Worm (Caenorhabditis elegans): ENCODE measurements around the gene ttr-22.

Gene ttr-22

DNA sequence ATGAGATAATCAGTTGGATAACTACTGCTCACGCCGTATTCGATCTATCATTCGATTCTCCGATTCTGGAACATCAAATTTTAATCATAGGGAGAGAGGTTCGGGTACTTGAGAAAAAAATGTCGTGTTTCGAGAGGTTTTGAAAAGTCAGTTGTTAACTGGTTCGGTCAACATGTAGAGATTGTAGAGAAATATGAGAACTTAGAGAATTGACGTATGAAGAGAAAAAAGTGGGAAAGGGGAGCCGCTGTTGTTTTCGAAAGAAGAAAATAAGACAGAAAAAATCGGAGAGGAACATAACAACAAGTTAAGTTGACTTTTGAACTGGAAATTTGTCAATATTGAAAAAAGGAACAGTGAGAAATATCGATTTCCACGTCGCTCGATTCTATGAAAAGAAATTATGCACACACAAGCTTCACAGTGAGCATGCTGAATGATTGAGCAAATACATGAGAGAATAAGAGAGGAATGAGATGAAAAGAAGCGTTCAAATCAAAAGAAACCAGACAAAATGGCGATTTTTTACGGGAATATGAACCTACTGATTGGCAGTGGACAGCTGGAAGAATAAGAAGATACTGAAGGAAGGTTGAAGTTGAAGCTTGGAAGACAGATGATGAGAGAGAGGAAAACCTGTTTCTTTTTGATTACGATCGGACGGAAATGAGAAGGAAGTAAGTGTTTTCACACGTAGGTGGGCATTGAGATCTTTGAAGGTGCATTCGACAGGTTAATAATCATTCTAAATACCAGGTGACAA lies 3.9 kb downstream of the ttr-22 start, which contains the start of the genes T04H1.13, slfl-5 and rad-50:
Gene T04H1.13 (minus strand): TSS at position 51 of the 763 bp plus-strand sequence.
Gene slfl-5 (minus strand): TSS at position 65 of the 763 bp plus-strand sequence.
Gene rad-50 (plus strand): TSS at position 667 of the 763 bp plus-strand sequence.
- TF ChIP-seq ama-1 (optimal IDR thresholded peaks at IDR 0.05) (no peak), B0310.2 (tag; optimal IDR thresholded peaks at IDR 0.05) (no peak), tra-4 (tag; optimal IDR thresholded peaks at IDR 0.05) (no peak), aly-1 (tag; optimal IDR thresholded peaks at IDR 0.05) (no peak), flt-1 (GFP tag; IDR thresholded peaks at IDR 0.05) (no peak), ceh-36 (tag; optimal IDR thresholded peaks at IDR 0.05) (no peak), hmg-4 (GFP tag; optimal IDR thresholded peaks at IDR 0.05) (no peak), pes-1 (GFP tag; IDR thresholded peaks at IDR 0.05) (no peak), ets-7 (tag; optimal IDR thresholded peaks at IDR 0.05) (no peak), F13C5.2 (tag; optimal IDR thresholded peaks at IDR 0.05) (no peak), sea-1 (GFP tag; conservative IDR thresholded peaks at IDR 0.05) (no peak), tbx-11 (GFP tag; IDR thresholded peaks at IDR 0.05) (no peak), ceh-13 (GFP tag; optimal IDR thresholded peaks at IDR 0.05) (no peak), tbx-37 (GFP tag; conservative IDR thresholded peaks at IDR 0.05) (no peak), scrt-1 (GFP tag; IDR thresholded peaks at IDR 0.05) (no peak), hmbx-1 (tag; optimal IDR thresholded peaks at IDR 0.05) (no peak), hnd-1 (tag; optimal IDR thresholded peaks at IDR 0.05) (no peak)

DNA sequence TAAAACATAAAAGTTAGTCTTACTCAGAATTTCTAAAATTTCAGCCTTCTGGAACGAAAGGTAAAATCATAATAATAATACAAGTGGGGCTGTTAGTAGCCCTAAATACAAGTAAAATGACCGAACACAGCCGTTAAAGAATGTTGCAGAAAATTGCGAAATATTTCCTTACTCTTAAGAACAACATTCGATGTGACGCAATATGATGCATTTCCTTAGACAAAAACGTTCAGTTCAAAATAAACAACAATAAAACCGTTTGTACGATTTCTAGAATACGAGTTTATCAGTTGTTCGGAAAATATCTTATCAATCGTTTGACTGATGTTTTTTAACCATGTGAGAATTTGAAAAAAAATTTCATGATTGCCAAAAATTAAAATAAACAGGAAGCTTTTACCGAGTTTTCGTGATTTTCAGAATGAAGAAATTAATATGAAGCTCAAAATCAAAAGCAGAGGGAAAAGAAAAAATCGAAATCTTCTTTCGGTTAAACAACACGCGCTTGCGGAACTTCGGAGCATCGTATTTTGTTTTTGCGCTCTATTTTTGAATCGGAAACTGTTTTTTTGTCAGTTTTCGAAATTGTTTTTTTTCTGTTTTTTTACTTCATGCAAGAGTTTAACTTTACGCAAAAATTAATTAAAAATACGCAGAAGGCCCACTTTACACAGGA lies 4.7 kb downstream of the ttr-22 start:
- TF ChIP-seq sea-1 (GFP tag; conservative IDR thresholded peaks at IDR 0.05) (no peak), ceh-36 (tag; optimal IDR thresholded peaks at IDR 0.05) (no peak), tbx-11 (GFP tag; IDR thresholded peaks at IDR 0.05) (no peak), flt-1 (GFP tag; IDR thresholded peaks at IDR 0.05) (no peak), ama-1 (optimal IDR thresholded peaks at IDR 0.05) (no peak), hmg-4 (GFP tag; optimal IDR thresholded peaks at IDR 0.05) (no peak), pes-1 (GFP tag; IDR thresholded peaks at IDR 0.05) (no peak), tra-4 (tag; optimal IDR thresholded peaks at IDR 0.05) (no peak), ets-7 (tag; optimal IDR thresholded peaks at IDR 0.05) (no peak), B0310.2 (tag; optimal IDR thresholded peaks at IDR 0.05) (no peak), F13C5.2 (tag; optimal IDR thresholded peaks at IDR 0.05) (no peak), scrt-1 (GFP tag; IDR thresholded peaks at IDR 0.05) (no peak), hmbx-1 (tag; optimal IDR thresholded peaks at IDR 0.05) (no peak), ceh-13 (GFP tag; optimal IDR thresholded peaks at IDR 0.05) (no peak), tbx-37 (GFP tag; conservative IDR thresholded peaks at IDR 0.05) (no peak), aly-1 (tag; optimal IDR thresholded peaks at IDR 0.05) (no peak), hnd-1 (tag; optimal IDR thresholded peaks at IDR 0.05) (no peak)

DNA sequence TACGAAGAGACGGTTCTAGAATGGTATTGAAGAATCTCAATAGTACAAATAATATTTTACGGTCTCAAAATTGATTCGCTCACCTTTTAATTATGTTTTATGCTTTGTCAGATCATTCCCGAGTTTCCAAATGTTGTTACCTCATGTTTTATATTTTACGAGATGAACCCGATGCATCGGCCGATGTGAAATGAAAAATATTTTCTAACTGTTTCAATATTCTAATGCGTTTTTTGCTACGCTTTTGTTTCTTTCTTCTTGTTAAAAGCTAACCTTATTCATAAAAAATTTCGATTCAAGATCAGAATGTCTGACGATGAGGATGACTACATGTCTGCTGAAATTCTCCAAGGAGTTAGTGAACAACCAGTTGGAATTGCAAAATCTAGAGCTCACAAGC lies 9.8 kb downstream of the ttr-22 start, which contains the start of gene T04H1.5:
Gene T04H1.5 (plus strand): TSS at position 301 of the 400 bp plus-strand sequence.
- TF ChIP-seq tra-4 (tag; optimal IDR thresholded peaks at IDR 0.05), result no peak
- TF ChIP-seq scrt-1 (GFP tag; IDR thresholded peaks at IDR 0.05), result no peak
- no peak for TF ChIP-seq sea-1 (GFP tag; conservative IDR thresholded peaks at IDR 0.05)
- TF ChIP-seq ceh-13 (GFP tag; optimal IDR thresholded peaks at IDR 0.05), result no peak

DNA sequence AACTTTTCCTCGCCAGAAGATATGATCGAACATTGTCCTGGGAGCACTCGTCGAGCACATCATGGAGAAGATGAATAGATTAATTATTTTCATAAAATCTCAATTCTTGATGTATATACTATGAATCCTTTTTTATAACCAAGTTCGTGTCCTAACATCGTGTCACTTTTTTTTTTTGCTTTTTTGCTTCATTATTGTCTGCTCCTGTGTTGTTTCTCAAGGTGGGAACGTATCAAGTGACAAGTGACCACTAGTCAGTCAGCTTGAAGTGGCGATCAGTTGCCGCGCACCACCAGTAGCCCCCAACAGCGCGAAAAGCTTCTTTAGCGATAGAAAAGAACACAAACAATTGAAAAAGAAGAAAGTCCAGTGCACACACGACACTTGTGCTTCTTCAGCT lies 11.0 kb downstream of the ttr-22 start, which contains the start of gene lrx-1:
Gene lrx-1 (plus strand): TSS at position 301 of the 400 bp plus-strand sequence.
- TF ChIP-seq B0310.2 (tag; optimal IDR thresholded peaks at IDR 0.05) (no peak), hnd-1 (tag; optimal IDR thresholded peaks at IDR 0.05) (no peak), pes-1 (GFP tag; IDR thresholded peaks at IDR 0.05) (no peak), ets-7 (tag; optimal IDR thresholded peaks at IDR 0.05) (no peak), tra-4 (tag; optimal IDR thresholded peaks at IDR 0.05) (no peak), flt-1 (GFP tag; IDR thresholded peaks at IDR 0.05) (no peak), ceh-36 (tag; optimal IDR thresholded peaks at IDR 0.05) (no peak), hmg-4 (GFP tag; optimal IDR thresholded peaks at IDR 0.05) (no peak), F13C5.2 (tag; optimal IDR thresholded peaks at IDR 0.05) (no peak), ceh-13 (GFP tag; optimal IDR thresholded peaks at IDR 0.05) (no peak), sea-1 (GFP tag; conservative IDR thresholded peaks at IDR 0.05) (no peak), tbx-11 (GFP tag; IDR thresholded peaks at IDR 0.05) (no peak), hmbx-1 (tag; optimal IDR thresholded peaks at IDR 0.05) (no peak), ama-1 (optimal IDR thresholded peaks at IDR 0.05) (no peak), scrt-1 (GFP tag; IDR thresholded peaks at IDR 0.05) (no peak), tbx-37 (GFP tag; conservative IDR thresholded peaks at IDR 0.05) (no peak)

DNA sequence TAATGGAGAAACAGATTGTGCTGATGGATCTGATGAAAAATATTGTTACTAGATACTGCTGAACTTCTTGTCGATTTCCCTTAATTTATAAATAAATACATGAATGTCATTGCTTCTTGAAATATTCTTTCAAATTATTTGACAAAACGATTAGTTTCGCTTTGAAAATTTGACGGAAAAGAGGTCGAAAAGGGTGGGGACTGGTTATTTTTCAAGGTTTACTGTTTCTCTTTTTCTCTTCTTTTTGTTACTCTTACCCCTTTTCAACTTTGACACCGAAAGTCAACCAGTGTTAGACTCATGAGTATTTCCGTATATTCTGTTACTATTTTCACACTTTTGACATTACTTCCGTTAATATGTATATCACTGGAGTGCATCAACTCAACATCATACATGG lies 14.1 kb downstream of the ttr-22 start, which contains the start of gene T04H1.12:
Gene T04H1.12 (plus strand): TSS at position 301 of the 400 bp plus-strand sequence.
- TF ChIP-seq pes-1 (GFP tag; IDR thresholded peaks at IDR 0.05) (no peak), B0310.2 (tag; optimal IDR thresholded peaks at IDR 0.05) (no peak), tbx-37 (GFP tag; conservative IDR thresholded peaks at IDR 0.05) (no peak), ceh-13 (GFP tag; optimal IDR thresholded peaks at IDR 0.05) (no peak), ets-7 (tag; optimal IDR thresholded peaks at IDR 0.05) (no peak), sea-1 (GFP tag; conservative IDR thresholded peaks at IDR 0.05) (no peak), flt-1 (GFP tag; IDR thresholded peaks at IDR 0.05) (no peak), hmbx-1 (tag; optimal IDR thresholded peaks at IDR 0.05) (no peak), tra-4 (tag; optimal IDR thresholded peaks at IDR 0.05) (no peak), tbx-11 (GFP tag; IDR thresholded peaks at IDR 0.05) (no peak), hnd-1 (tag; optimal IDR thresholded peaks at IDR 0.05) (no peak), ama-1 (optimal IDR thresholded peaks at IDR 0.05) (no peak), hmg-4 (GFP tag; optimal IDR thresholded peaks at IDR 0.05) (no peak), ceh-36 (tag; optimal IDR thresholded peaks at IDR 0.05) (no peak), scrt-1 (GFP tag; IDR thresholded peaks at IDR 0.05) (no peak), F13C5.2 (tag; optimal IDR thresholded peaks at IDR 0.05) (no peak), aly-1 (tag; optimal IDR thresholded peaks at IDR 0.05) (no peak)

DNA sequence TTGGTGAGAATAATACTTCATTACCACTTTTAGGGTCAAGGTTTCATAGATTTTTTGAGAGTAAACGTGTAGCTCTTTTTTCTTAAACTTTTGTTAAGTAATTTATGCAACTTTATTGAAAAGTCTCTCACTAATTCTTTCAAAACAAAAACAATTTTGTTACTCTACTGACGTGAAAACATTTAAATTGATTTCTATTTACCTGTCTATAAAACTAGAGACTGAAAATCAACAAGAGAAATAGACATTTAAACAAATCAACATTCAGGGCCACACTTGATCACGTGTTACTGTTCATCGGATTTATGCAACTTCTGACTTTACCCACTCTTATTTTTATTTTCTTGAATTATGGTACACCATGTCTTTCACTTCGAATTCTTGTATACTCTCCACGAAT lies 15.2 kb downstream of the ttr-22 start, which contains the start of gene ugt-55:
Gene ugt-55 (plus strand): TSS at position 301 of the 400 bp plus-strand sequence.
- no peak for TF ChIP-seq hmg-4 (GFP tag; optimal IDR thresholded peaks at IDR 0.05)
- TF ChIP-seq hnd-1 (tag; optimal IDR thresholded peaks at IDR 0.05), result no peak
- TF ChIP-seq ceh-13 (GFP tag; optimal IDR thresholded peaks at IDR 0.05), result no peak
- no peak for TF ChIP-seq aly-1 (tag; optimal IDR thresholded peaks at IDR 0.05)
- TF ChIP-seq tbx-37 (GFP tag; conservative IDR thresholded peaks at IDR 0.05), result no peak
- no peak for TF ChIP-seq pes-1 (GFP tag; IDR thresholded peaks at IDR 0.05)
- no peak for TF ChIP-seq B0310.2 (tag; optimal IDR thresholded peaks at IDR 0.05)
- no peak for TF ChIP-seq F13C5.2 (tag; optimal IDR thresholded peaks at IDR 0.05)
- no peak for TF ChIP-seq tra-4 (tag; optimal IDR thresholded peaks at IDR 0.05)
- TF ChIP-seq ama-1 (optimal IDR thresholded peaks at IDR 0.05), result no peak
- TF ChIP-seq sea-1 (GFP tag; conservative IDR thresholded peaks at IDR 0.05), result no peak
- TF ChIP-seq ets-7 (tag; optimal IDR thresholded peaks at IDR 0.05), result no peak
- no peak for TF ChIP-seq flt-1 (GFP tag; IDR thresholded peaks at IDR 0.05)

All from whole organism, early embryonic.